Fruit fly (Drosophila melanogaster) Kc167 (cell line): ENCODE results near the gene ast.

Experiments
- h ChIP-seq: fragments of >200 bp; optimal IDR thresholded peaks from 3 replicates; lab custom pipeline; 2018; ENCODE audit warnings: missing external identifiers
- psq ChIP-seq: fragments of >200 bp; optimal IDR thresholded peaks from 2 replicates; lab custom pipeline; 2017; ENCODE audit warnings: missing external identifiers
- ttk ChIP-seq: sonication (Bioruptor generic); optimal IDR thresholded peaks from 2 replicates; lab custom pipeline; 2017; ENCODE audit warnings: missing external identifiers

DNA sequence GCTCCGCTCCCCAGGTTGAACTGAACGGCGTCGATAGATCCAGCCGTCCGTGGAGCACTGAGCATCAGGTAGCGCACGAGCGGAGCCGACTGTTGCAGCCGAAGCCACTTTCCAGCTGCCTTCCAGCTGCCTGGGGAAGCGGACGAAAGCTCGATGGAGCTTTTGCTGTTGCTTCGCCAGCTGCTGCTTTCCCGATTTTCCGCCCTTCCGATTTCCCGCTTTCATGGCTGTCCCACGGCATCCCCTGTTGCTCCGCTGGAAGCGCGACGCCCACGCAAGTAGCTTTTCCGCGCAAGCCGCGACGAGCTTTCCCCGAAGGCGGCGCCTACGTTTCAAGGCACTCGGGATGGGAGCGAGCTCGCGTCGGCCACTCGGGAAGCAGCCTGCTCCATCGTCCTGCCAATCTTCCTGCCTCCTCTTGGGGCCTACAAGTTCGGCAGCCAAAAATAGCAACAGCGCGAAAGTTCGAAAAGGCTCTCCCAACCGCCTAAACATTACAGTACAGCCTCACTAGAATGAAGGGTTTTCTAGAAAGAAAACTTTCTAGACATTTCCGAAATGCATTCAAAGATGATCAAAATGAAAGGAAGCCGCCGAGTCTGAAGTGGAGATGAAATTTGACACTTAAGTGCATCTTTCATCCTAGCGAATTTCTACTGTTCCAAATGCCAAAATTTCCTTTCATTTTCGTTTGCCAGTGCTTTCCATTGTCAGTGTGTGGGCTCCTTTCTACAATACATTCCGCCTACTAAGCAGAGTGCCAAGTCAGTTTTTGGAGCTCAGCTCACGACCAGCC, 34.4 kb upstream of the ast start:
- no peak for TF ChIP-seq ttk (lab: Kevin White, UChicago)
- no peak for TF ChIP-seq h (lab: Kevin White, UChicago)
- TF ChIP-seq psq (lab: Kevin White, UChicago) = no peak
